Worm (Caenorhabditis elegans) whole organism, L3 larva: Measurements from ENCODE around the gene vglu-3.

Experiments used
- ama-1 ChIP-seq: fragments of 150-350 bp; optimal IDR thresholded peaks from 2 replicates; lab custom pipeline; 2018
- egl-27 ChIP-seq: sonication (generic microtip); optimal IDR thresholded peaks from 4 replicates; lab custom pipeline; 2017; ENCODE audit warnings: missing biosample characterization, missing genetic modification reagents, missing genetic modification characterization
- elt-3 ChIP-seq, 3 experiments: fragments of 150-350 bp in 1 of 3; sonication (generic microtip) in 2 of 3; optimal IDR thresholded peaks; 2 replicates in 2 of 3; 4 replicates in 1 of 3; lab custom pipeline; 2014 to 2017; ENCODE audit warnings: missing biosample characterization in 3 of 3, missing genetic modification characterization in 3 of 3
- lin-39 ChIP-seq: fragments of 150-350 bp; optimal IDR thresholded peaks from 2 replicates; lab custom pipeline; 2018; ENCODE audit warnings: missing biosample characterization, missing genetic modification reagents, missing genetic modification characterization
- mdl-1 ChIP-seq: fragments of 150-350 bp; optimal IDR thresholded peaks from 2 replicates; lab custom pipeline; 2014; ENCODE audit warnings: missing biosample characterization, missing genetic modification characterization
- mml-1 ChIP-seq: fragments of 150-350 bp; sonication (generic microtip); optimal IDR thresholded peaks from 3 replicates; lab custom pipeline; 2014; ENCODE audit warnings: missing biosample characterization, missing genetic modification characterization
- nhr-11 ChIP-seq: fragments of 150-350 bp; optimal IDR thresholded peaks from 2 replicates; lab custom pipeline; 2014; ENCODE audit warnings: missing biosample characterization, missing genetic modification characterization
- nhr-76 ChIP-seq: fragments of 150-350 bp; sonication (generic microtip); optimal IDR thresholded peaks from 5 replicates; lab custom pipeline; 2014; ENCODE audit warnings: missing biosample characterization, missing genetic modification characterization
- skn-1 ChIP-seq: fragments of 150-350 bp; optimal IDR thresholded peaks from 2 replicates; lab custom pipeline; 2014; ENCODE audit warnings: missing biosample characterization, missing genetic modification characterization
- snpc-4 ChIP-seq: fragments of 150-350 bp; optimal IDR thresholded peaks from 2 replicates; lab custom pipeline; 2014; ENCODE audit warnings: missing biosample characterization, missing genetic modification characterization

DNA sequence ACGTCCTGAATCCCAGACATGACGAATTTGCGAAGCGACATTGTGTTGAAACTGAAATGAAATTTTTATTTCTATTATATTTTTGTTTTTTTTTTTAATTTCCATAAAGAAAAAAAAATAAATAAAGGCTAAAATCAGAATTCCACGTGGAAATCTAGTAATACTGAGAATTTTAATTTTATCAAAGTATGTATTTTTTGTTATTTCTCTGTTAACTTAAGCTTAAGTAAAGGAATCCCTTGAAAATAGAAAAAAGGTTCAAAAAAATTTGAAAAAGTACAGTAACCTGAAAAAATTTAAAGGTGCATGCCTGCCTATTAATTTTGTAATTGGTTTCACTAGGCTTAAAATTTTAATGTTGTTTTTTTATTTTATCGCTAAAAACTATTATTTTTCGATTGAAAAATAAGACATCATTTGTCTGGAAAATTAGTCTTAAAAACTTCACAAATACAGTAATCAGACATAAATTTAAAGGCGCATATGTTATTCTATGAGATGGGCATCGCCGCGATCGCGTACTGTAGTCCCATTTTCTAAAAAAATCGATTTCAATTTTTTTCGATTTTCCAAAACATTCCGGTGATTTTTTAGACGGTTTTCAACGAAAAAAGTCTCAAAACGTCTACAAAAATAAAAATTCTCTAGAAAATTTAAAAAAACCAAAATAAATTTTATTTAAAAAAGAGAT is 30.3 kb downstream of the vglu-3 start, which contains the start of gene nex-2:
- TF ChIP-seq nhr-11 (tag; lab: Kevin White, UChicago), result no peak
- TF ChIP-seq lin-39 (tag; lab: Kevin White, UChicago), result no peak
- no peak for TF ChIP-seq ama-1
- TF ChIP-seq mdl-1 (tag; lab: Kevin White, UChicago), result no peak
- no peak for TF ChIP-seq skn-1
- no peak for TF ChIP-seq nhr-76 (tag; lab: Kevin White, UChicago)
- TF ChIP-seq egl-27 (tag; lab: Kevin White, UChicago), result no peak
- no peak for TF ChIP-seq elt-3 (tag; optimal IDR thresholded peaks at IDR 0.05; lab: Kevin White, UChicago)
- TF ChIP-seq mml-1 (tag; lab: Kevin White, UChicago), result no peak
- no peak for TF ChIP-seq snpc-4 (tag; lab: Kevin White, UChicago)
